Worm (Caenorhabditis elegans) whole organism, late embryonic: ENCODE data around the gene prx-10.

ENCODE experiments used
- che-1 ChIP-seq: sonication (generic microtip); optimal IDR thresholded peaks from 2 replicates; lab custom pipeline; 2016; ENCODE audit warnings: mild to moderate bottlenecking, missing genetic modification characterization, missing compliant biosample characterization
- pat-9 ChIP-seq: fragments of 200-800 bp; sonication (Bioruptor generic); optimal IDR thresholded peaks from 2 replicates; lab custom pipeline; 2018; ENCODE audit warnings: mild to moderate bottlenecking, missing genetic modification characterization, moderate library complexity, missing compliant biosample characterization
- pqm-1 ChIP-seq: sonication (generic microtip); optimal IDR thresholded peaks from 2 replicates; lab custom pipeline; 2016; ENCODE audit warnings: missing genetic modification characterization, missing compliant biosample characterization
- unc-86 ChIP-seq: sonication (generic microtip); optimal IDR thresholded peaks from 2 replicates; lab custom pipeline; 2016; ENCODE audit warnings: missing genetic modification characterization, missing compliant biosample characterization

- TF ChIP-seq che-1 (tag; lab: Kevin White, UChicago), result no peak
- TF ChIP-seq pat-9 (tag; lab: Kevin White, UChicago), result no peak
- no peak for TF ChIP-seq pqm-1 (tag; lab: Kevin White, UChicago)
- no peak for TF ChIP-seq unc-86 (tag; lab: Kevin White, UChicago)
Observed at ce11 chrIII:5218687-5219086, 17.5 kb upstream of the prx-10 start, which contains the start of gene ZC155.2.
